Worm (Caenorhabditis elegans): ENCODE measurements around the gene T05A7.11.

- TF ChIP-seq ama-1 (optimal IDR thresholded peaks at IDR 0.05) (no peak), aly-1 (tag; optimal IDR thresholded peaks at IDR 0.05) (no peak), tbx-37 (GFP tag; conservative IDR thresholded peaks at IDR 0.05) (no peak)
Measured at ce11 chrII:4686941-4687340, 21.7 kb upstream of the T05A7.11 start, which contains the start of gene sre-39.
